Worm (Caenorhabditis elegans): ENCODE data around the gene trpl-2.

Gene trpl-2

ce11 chrIV:4289267-4289666, 37.2 kb upstream of the trpl-2 start, which contains the start of gene F15E6.5:
F15E6.5 (plus strand) TSS chrIV:4289567.
- TF ChIP-seq ceh-18 (tag; optimal IDR thresholded peaks at IDR 0.05) (no peak), unc-42 (tag; optimal IDR thresholded peaks at IDR 0.05) (no peak), rnt-1 (tag; optimal IDR thresholded peaks at IDR 0.05) (no peak), npax-4 (tag; optimal IDR thresholded peaks at IDR 0.05) (no peak), hlh-13 (GFP tag; optimal IDR thresholded peaks at IDR 0.05) (no peak), ceh-45 (GFP tag; IDR thresholded peaks at IDR 0.05) (no peak), C08G9.2 (tag; optimal IDR thresholded peaks at IDR 0.05) (no peak), ztf-16 (tag; optimal IDR thresholded peaks at IDR 0.05) (no peak), ref-2 (tag; optimal IDR thresholded peaks at IDR 0.05) (no peak), unc-55 (GFP tag; optimal IDR thresholded peaks at IDR 0.05) (no peak), pag-3 (tag; optimal IDR thresholded peaks at IDR 0.05; ENCODE audit: borderline replicate concordance) (no peak), ttx-3 (tag; optimal IDR thresholded peaks at IDR 0.05) (no peak), ceh-48 (tag; optimal IDR thresholded peaks at IDR 0.05) (no peak), eyg-1 (tag; optimal IDR thresholded peaks at IDR 0.05) (no peak), C38D4.7 (GFP tag; optimal IDR thresholded peaks at IDR 0.05) (no peak), dve-1 (tag; optimal IDR thresholded peaks at IDR 0.05) (no peak), sox-2 (GFP tag; IDR thresholded peaks at IDR 0.05) (no peak), fkh-6 (tag; optimal IDR thresholded peaks at IDR 0.05) (no peak)

ce11 chrIV:4290472-4290871, 36.0 kb upstream of the trpl-2 start, which contains the start of gene dct-7:
dct-7 (minus strand) TSS chrIV:4290572.
- TF ChIP-seq lim-6 (tag; optimal IDR thresholded peaks at IDR 0.05) (no peak), dve-1 (tag; optimal IDR thresholded peaks at IDR 0.05) (no peak), pros-1 (tag; optimal IDR thresholded peaks at IDR 0.05) (no peak), che-1 (tag; optimal IDR thresholded peaks at IDR 0.05) (no peak), ceh-31 (tag; optimal IDR thresholded peaks at IDR 0.05) (no peak), unc-42 (tag; optimal IDR thresholded peaks at IDR 0.05) (no peak), tbx-2 (tag; optimal IDR thresholded peaks at IDR 0.05) (no peak), F13H6.1 (tag; optimal IDR thresholded peaks at IDR 0.05) (no peak), fax-1 (tag; optimal IDR thresholded peaks at IDR 0.05) (no peak), C38D4.7 (GFP tag; optimal IDR thresholded peaks at IDR 0.05) (no peak), ceh-6 (GFP tag; optimal IDR thresholded peaks at IDR 0.05) (no peak), ceh-24 (tag; optimal IDR thresholded peaks at IDR 0.05) (no peak), madf-2 (tag; optimal IDR thresholded peaks at IDR 0.05) (no peak), ahr-1 (tag; optimal IDR thresholded peaks at IDR 0.05) (no peak), npax-4 (tag; optimal IDR thresholded peaks at IDR 0.05) (no peak), sox-2 (GFP tag; IDR thresholded peaks at IDR 0.05) (no peak)

ce11 chrIV:4291174-4291573, 35.3 kb upstream of the trpl-2 start, which contains the start of gene F15E6.4:
F15E6.4 (plus strand) TSS chrIV:4291474.
- no peak for TF ChIP-seq unc-55 (GFP tag; optimal IDR thresholded peaks at IDR 0.05)
- TF ChIP-seq nfya-1 (tag; optimal IDR thresholded peaks at IDR 0.05): no peak
- no peak for TF ChIP-seq ceh-2 (tag; optimal IDR thresholded peaks at IDR 0.05)
- TF ChIP-seq npax-4 (tag; optimal IDR thresholded peaks at IDR 0.05): no peak
- no peak for TF ChIP-seq T23F11.4 (GFP tag; optimal IDR thresholded peaks at IDR 0.05)
- no peak for TF ChIP-seq ceh-48 (tag; optimal IDR thresholded peaks at IDR 0.05)
- no peak for TF ChIP-seq odd-2 (tag; optimal IDR thresholded peaks at IDR 0.05)
- TF ChIP-seq ceh-9 (tag; optimal IDR thresholded peaks at IDR 0.05): no peak
- no peak for TF ChIP-seq eyg-1 (tag; optimal IDR thresholded peaks at IDR 0.05)
- TF ChIP-seq sox-4 (tag; optimal IDR thresholded peaks at IDR 0.05): no peak
- no peak for TF ChIP-seq ceh-22 (tag; optimal IDR thresholded peaks at IDR 0.05)

- TF ChIP-seq lim-6 (tag; optimal IDR thresholded peaks at IDR 0.05): no peak
- no peak for TF ChIP-seq ceh-19 (GFP tag; optimal IDR thresholded peaks at IDR 0.05)
- no peak for TF ChIP-seq zip-5 (tag; optimal IDR thresholded peaks at IDR 0.05)
- TF ChIP-seq hlh-6 (tag; optimal IDR thresholded peaks at IDR 0.05): no peak
- TF ChIP-seq ceh-9 (tag; optimal IDR thresholded peaks at IDR 0.05): no peak
- no peak for TF ChIP-seq eyg-1 (tag; optimal IDR thresholded peaks at IDR 0.05)
- TF ChIP-seq ceh-48 (tag; optimal IDR thresholded peaks at IDR 0.05): no peak
- no peak for TF ChIP-seq sox-4 (tag; optimal IDR thresholded peaks at IDR 0.05)
- TF ChIP-seq ahr-1 (tag; optimal IDR thresholded peaks at IDR 0.05): no peak
- TF ChIP-seq mec-3 (tag; optimal IDR thresholded peaks at IDR 0.05; ENCODE audit: borderline replicate concordance): no peak
Measured at ce11 chrIV:4292569-4292968, 33.9 kb upstream of the trpl-2 start, which contains the start of gene F15E6.10. F15E6.10 (plus strand) TSS chrIV:4292869.
